Fruit fly (Drosophila melanogaster) whole organism, embryonic: ENCODE data around the gene CG3534.

Experiments used
- ATbp ChIP-seq: fragments of 200-800 bp; sonication (Bioruptor generic); optimal IDR thresholded peaks from 2 replicates; lab custom pipeline; 2017; ENCODE audit warnings: missing biosample characterization, mild to moderate bottlenecking, missing genetic modification characterization, missing genetic modification reagents
- Asciz ChIP-seq: fragments of 200-800 bp; sonication (Bioruptor generic); optimal IDR thresholded peaks from 2 replicates; lab custom pipeline; 2017; ENCODE audit warnings: missing biosample characterization, mild to moderate bottlenecking, missing genetic modification characterization, missing genetic modification reagents
- Atf6 ChIP-seq: fragments of 200-800 bp; sonication (Bioruptor generic); IDR thresholded peaks from 2 replicates; pipeline ENCODE4 v1.3.6; 2022; ENCODE audit warnings: missing biosample characterization, missing genetic modification characterization
- CG11696 ChIP-seq: fragments of 200-800 bp; sonication (Bioruptor generic); IDR thresholded peaks from 2 replicates; pipeline ENCODE4 v1.3.6; 2022; ENCODE audit warnings: missing biosample characterization, missing genetic modification characterization
- CG12236 ChIP-seq: fragments of 200-800 bp; sonication (Bioruptor generic); optimal IDR thresholded peaks from 2 replicates; lab custom pipeline; 2016; ENCODE audit warnings: missing biosample characterization, missing genetic modification characterization
- CG12769 ChIP-seq: fragments of 200-800 bp; sonication (Bioruptor generic); optimal IDR thresholded peaks from 2 replicates; lab custom pipeline; 2019; ENCODE audit warnings: missing biosample characterization, mild to moderate bottlenecking, missing genetic modification characterization, moderate library complexity
- CG12942 ChIP-seq: fragments of 200-800 bp; sonication (Bioruptor generic); optimal IDR thresholded peaks from 3 replicates; lab custom pipeline; 2016; ENCODE audit warnings: missing biosample characterization, missing genetic modification characterization
- CG13287 ChIP-seq: fragments of 200-800 bp; sonication (Bioruptor generic); IDR thresholded peaks from 2 replicates; pipeline ENCODE4 v1.3.6; 2022; ENCODE audit warnings: missing biosample characterization, missing genetic modification characterization; ENCODE audit not compliant: partially characterized antibody
- CG15696 ChIP-seq: fragments of 200-800 bp; sonication (Bioruptor generic); optimal IDR thresholded peaks from 2 replicates; lab custom pipeline; 2019; ENCODE audit warnings: missing biosample characterization, mild to moderate bottlenecking, missing genetic modification characterization, moderate library complexity
- CG1647 ChIP-seq: fragments of 200-800 bp; sonication (Bioruptor generic); optimal IDR thresholded peaks from 3 replicates; lab custom pipeline; 2016; ENCODE audit warnings: missing biosample characterization, missing genetic modification characterization
- CG17361 ChIP-seq: fragments of 200-800 bp; sonication (Bioruptor generic); IDR thresholded peaks from 3 replicates; pipeline ENCODE4 v1.3.6; 2022; ENCODE audit warnings: missing biosample characterization, missing genetic modification characterization
- CG17829 ChIP-seq: fragments of 200-800 bp; optimal IDR thresholded peaks from 2 replicates; lab custom pipeline; 2019; ENCODE audit warnings: missing biosample characterization, mild to moderate bottlenecking, missing genetic modification characterization, moderate library complexity
- CG3065 ChIP-seq: fragments of 200-800 bp; sonication (Bioruptor generic); optimal IDR thresholded peaks from 2 replicates; lab custom pipeline; 2016; ENCODE audit warnings: missing biosample characterization, missing genetic modification characterization
- CG6689 ChIP-seq: fragments of 200-800 bp; sonication (Bioruptor generic); IDR thresholded peaks from 2 replicates; pipeline ENCODE4 v1.3.6; 2022; ENCODE audit warnings: missing biosample characterization, missing genetic modification characterization
- CG7745 ChIP-seq: fragments of 200-800 bp; sonication (Bioruptor generic); optimal IDR thresholded peaks from 2 replicates; lab custom pipeline; 2018; ENCODE audit warnings: missing biosample characterization, mild to moderate bottlenecking, missing genetic modification characterization, moderate library complexity
- CG7987 ChIP-seq: fragments of 200-800 bp; sonication (Bioruptor generic); optimal IDR thresholded peaks from 2 replicates; lab custom pipeline; 2018; ENCODE audit warnings: missing biosample characterization, mild to moderate bottlenecking, missing genetic modification characterization, moderate library complexity
- CG9797 ChIP-seq: fragments of 200-800 bp; sonication (Bioruptor generic); optimal IDR thresholded peaks from 3 replicates; lab custom pipeline; 2018; ENCODE audit warnings: missing biosample characterization, mild to moderate bottlenecking, missing genetic modification characterization
- CG9817 ChIP-seq: fragments of 200-800 bp; sonication (Bioruptor generic); optimal IDR thresholded peaks from 2 replicates; lab custom pipeline; 2018; ENCODE audit warnings: missing biosample characterization, mild to moderate bottlenecking, missing genetic modification characterization, moderate library complexity
- CHES-1-like ChIP-seq: fragments of 200-800 bp; sonication (Bioruptor generic); optimal IDR thresholded peaks from 2 replicates; lab custom pipeline; 2016; ENCODE audit warnings: missing biosample characterization, missing genetic modification characterization
- Doc3 ChIP-seq: fragments of 200-800 bp; sonication (Bioruptor generic); IDR thresholded peaks from 3 replicates; pipeline ENCODE4 v1.3.6; 2022; ENCODE audit warnings: missing biosample characterization, missing genetic modification characterization; ENCODE audit not compliant: partially characterized antibody
- Gsc ChIP-seq: fragments of 200-800 bp; sonication (Bioruptor generic); IDR thresholded peaks from 2 replicates; pipeline ENCODE4 v1.3.6; 2022; ENCODE audit warnings: missing biosample characterization, missing genetic modification characterization
- Mad ChIP-seq: fragments of 200-800 bp; sonication (Bioruptor generic); optimal IDR thresholded peaks from 2 replicates; lab custom pipeline; 2016; ENCODE audit warnings: missing biosample characterization, missing genetic modification characterization
- Meics ChIP-seq: fragments of 200-800 bp; sonication (Bioruptor generic); optimal IDR thresholded peaks from 2 replicates; lab custom pipeline; 2017; ENCODE audit warnings: missing biosample characterization, mild to moderate bottlenecking, missing genetic modification characterization
- Nf-YA ChIP-seq: fragments of 200-800 bp; sonication (Bioruptor generic); IDR thresholded peaks from 2 replicates; pipeline ENCODE4 v1.3.6; 2022; ENCODE audit warnings: missing biosample characterization, missing genetic modification characterization
- Ptx1 ChIP-seq: fragments of 200-800 bp; sonication (Bioruptor generic); IDR thresholded peaks from 2 replicates; pipeline ENCODE4 v1.3.6; 2022; ENCODE audit warnings: missing biosample characterization, missing genetic modification characterization
- Rfx ChIP-seq: fragments of 200-800 bp; sonication (Bioruptor generic); IDR thresholded peaks from 2 replicates; pipeline ENCODE4 v1.3.6; 2022; ENCODE audit warnings: missing biosample characterization, missing genetic modification characterization
- abd-A ChIP-seq: fragments of 200-800 bp; sonication (Bioruptor generic); optimal IDR thresholded peaks from 3 replicates; lab custom pipeline; 2019; ENCODE audit warnings: missing biosample characterization, mild to moderate bottlenecking, missing genetic modification characterization, moderate library complexity
- ara ChIP-seq: fragments of 200-800 bp; sonication (Bioruptor generic); IDR thresholded peaks from 2 replicates; pipeline ENCODE4 v1.3.6; 2022; ENCODE audit warnings: missing biosample characterization, missing genetic modification characterization
- ase ChIP-seq: fragments of 200-800 bp; sonication (Bioruptor generic); IDR thresholded peaks from 3 replicates; pipeline ENCODE4 v1.3.6; 2022; ENCODE audit warnings: missing biosample characterization, missing genetic modification characterization
- br ChIP-seq: fragments of >200 bp; optimal IDR thresholded peaks from 2 replicates; lab custom pipeline; 2017
- crol ChIP-seq: fragments of 200-800 bp; sonication (Bioruptor generic); IDR thresholded peaks from 2 replicates; pipeline ENCODE4 v1.3.6; 2022; ENCODE audit warnings: missing biosample characterization, missing genetic modification characterization
- en ChIP-seq: fragments of 200-800 bp; sonication (Bioruptor generic); optimal IDR thresholded peaks from 2 replicates; lab custom pipeline; 2016; ENCODE audit warnings: missing biosample characterization, missing genetic modification characterization
- fu2 ChIP-seq: fragments of 200-800 bp; sonication (Bioruptor generic); optimal IDR thresholded peaks from 2 replicates; lab custom pipeline; 2016; ENCODE audit warnings: missing biosample characterization, missing genetic modification characterization
- her ChIP-seq: fragments of 200-800 bp; sonication (Bioruptor generic); optimal IDR thresholded peaks from 2 replicates; lab custom pipeline; 2016; ENCODE audit warnings: missing biosample characterization, missing genetic modification characterization
- kay ChIP-seq: fragments of 200-800 bp; sonication (Bioruptor generic); optimal IDR thresholded peaks from 2 replicates; lab custom pipeline; 2016; ENCODE audit warnings: missing biosample characterization, missing genetic modification characterization
- klu ChIP-seq: fragments of 200-800 bp; sonication (Bioruptor generic); IDR thresholded peaks from 2 replicates; pipeline ENCODE4 v1.3.6; 2022; ENCODE audit warnings: missing biosample characterization, missing genetic modification characterization
- lola ChIP-seq, 3 experiments: fragments of >200 bp in 2 of 3; fragments of 200-800 bp in 1 of 3; sonication (Bioruptor generic) in 1 of 3; optimal IDR thresholded peaks; 2 replicates each; lab custom pipeline; 2017 to 2019; ENCODE audit warnings: missing biosample characterization in 3 of 3, missing genetic modification characterization in 3 of 3, mild to moderate bottlenecking in 1 of 3, moderate library complexity in 1 of 3
- nerfin-1 ChIP-seq: fragments of 200-800 bp; sonication (Bioruptor generic); optimal IDR thresholded peaks from 3 replicates; lab custom pipeline; 2019; ENCODE audit warnings: missing biosample characterization, mild to moderate bottlenecking, missing genetic modification characterization, moderate library complexity
- phol ChIP-seq: fragments of 200-800 bp; sonication (Bioruptor generic); optimal IDR thresholded peaks from 3 replicates; lab custom pipeline; 2018; ENCODE audit warnings: missing biosample characterization, mild to moderate bottlenecking, missing genetic modification characterization, moderate library complexity
- pros ChIP-seq: fragments of 200-800 bp; sonication (Bioruptor generic); optimal IDR thresholded peaks from 3 replicates; lab custom pipeline; 2019; ENCODE audit warnings: missing biosample characterization, mild to moderate bottlenecking, missing genetic modification characterization, moderate library complexity
- run ChIP-seq: fragments of 200-800 bp; sonication (Bioruptor generic); optimal IDR thresholded peaks from 3 replicates; lab custom pipeline; 2018; ENCODE audit warnings: missing biosample characterization, mild to moderate bottlenecking, missing genetic modification characterization
- sd ChIP-seq: fragments of 200-800 bp; sonication (Bioruptor generic); optimal IDR thresholded peaks from 3 replicates; lab custom pipeline; 2018; ENCODE audit warnings: missing biosample characterization, mild to moderate bottlenecking, missing genetic modification characterization, moderate library complexity
- sima ChIP-seq: fragments of 200-800 bp; sonication (Bioruptor generic); optimal IDR thresholded peaks from 2 replicates; lab custom pipeline; 2016; ENCODE audit warnings: missing biosample characterization, missing genetic modification characterization
- sisA ChIP-seq: fragments of 200-800 bp; sonication (Bioruptor generic); IDR thresholded peaks from 2 replicates; pipeline ENCODE4 v1.3.6; 2022; ENCODE audit warnings: missing biosample characterization, missing genetic modification characterization
- sob ChIP-seq: fragments of 200-800 bp; sonication (Bioruptor generic); IDR thresholded peaks from 2 replicates; pipeline ENCODE4 v1.3.6; 2022; ENCODE audit warnings: missing biosample characterization, missing genetic modification characterization
- stc ChIP-seq: fragments of 200-800 bp; sonication (Bioruptor generic); IDR thresholded peaks from 2 replicates; pipeline ENCODE4 v1.3.6; 2022; ENCODE audit warnings: missing biosample characterization, missing genetic modification characterization
- stwl ChIP-seq: fragments of 200-800 bp; sonication (Bioruptor generic); optimal IDR thresholded peaks from 3 replicates; lab custom pipeline; 2018; ENCODE audit warnings: missing biosample characterization, mild to moderate bottlenecking, missing genetic modification characterization, moderate library complexity
- tgo ChIP-seq: fragments of 200-800 bp; sonication (Bioruptor generic); IDR thresholded peaks from 3 replicates; pipeline ENCODE4 v1.3.6; 2022; ENCODE audit warnings: missing biosample characterization, missing genetic modification characterization
- tll ChIP-seq, 2 experiments: fragments of 200-800 bp in 1 of 2; fragments of >200 bp in 1 of 2; sonication (Bioruptor generic) in 1 of 2; optimal IDR thresholded peaks; 2 replicates each; lab custom pipeline; 2017 to 2019; ENCODE audit warnings: missing biosample characterization in 2 of 2, missing genetic modification characterization in 2 of 2, mild to moderate bottlenecking in 1 of 2, moderate library complexity in 1 of 2

Gene CG3534

DNA sequence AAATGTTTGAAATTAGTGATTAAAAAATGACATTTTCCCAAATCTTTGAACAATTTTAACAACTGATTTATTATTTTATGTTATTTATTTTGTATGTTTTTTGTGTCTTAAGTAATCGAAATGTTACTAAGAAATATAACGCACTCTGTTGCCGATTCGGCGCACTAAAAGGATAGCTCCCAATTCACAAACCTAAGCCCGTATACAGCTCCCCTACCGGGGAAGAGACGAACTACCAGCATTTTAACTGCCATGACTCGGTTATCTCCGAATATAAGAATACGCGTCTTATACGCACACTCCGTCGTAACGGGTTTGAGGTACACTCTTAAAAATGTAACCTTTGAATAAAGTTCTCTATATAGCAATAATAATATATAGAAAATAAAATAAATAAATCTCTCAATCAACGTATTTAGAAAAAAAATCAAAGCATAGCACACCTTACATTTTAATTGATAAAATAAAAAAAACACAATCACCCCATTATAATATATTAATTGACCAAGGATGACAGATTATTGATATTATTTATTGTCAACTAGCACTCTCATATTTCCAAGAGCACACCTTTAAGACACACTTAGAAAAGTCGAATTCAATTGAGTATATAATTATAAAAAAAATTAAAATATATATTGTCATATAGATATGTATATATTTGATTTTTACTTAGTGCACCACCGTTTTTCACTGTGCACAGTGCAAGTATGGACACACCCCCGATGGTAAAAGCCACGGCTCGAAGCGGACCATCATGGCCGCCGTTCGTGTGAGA, 38.3 kb upstream of the CG3534 start (continued):
- peak; percentile 36; the same call in 1 of the 2 replicates for TF ChIP-seq klu (GFP tag; lab: Robert Waterston, UW)
- no peak for TF ChIP-seq CG12236 (GFP tag; lab: Kevin White, UChicago)
- TF ChIP-seq Nf-YA, result no peak
- TF ChIP-seq stwl (tag; lab: Kevin White, UChicago), result no peak
- peak; percentile 90 for TF ChIP-seq phol (tag; lab: Kevin White, UChicago)
- TF ChIP-seq crol (GFP tag; lab: Robert Waterston, UW), result 0 out of 2 replicates have a peak, but pooled peaks have one; percentile 21
- TF ChIP-seq Mad (GFP tag; lab: Kevin White, UChicago), result no peak
- TF ChIP-seq CG3065 (GFP tag; lab: Kevin White, UChicago), result peak; percentile 42
- TF ChIP-seq Asciz (GFP tag; lab: Kevin White, UChicago), result peak; percentile 82
- peak; percentile 83 for TF ChIP-seq CG15696
- peak; percentile 24; the same call in 1 of the 2 replicates for TF ChIP-seq CG11696 (GFP tag; lab: Robert Waterston, UW)
- peak; percentile 73 for TF ChIP-seq tgo (GFP tag; lab: Robert Waterston, UW)
- TF ChIP-seq CG6689 (GFP tag; lab: Robert Waterston, UW), result peak; percentile 75
- peak; percentile 73 for TF ChIP-seq nerfin-1 (tag; lab: Kevin White, UChicago)
- no peak for TF ChIP-seq br (lab: Kevin White, UChicago)
- TF ChIP-seq ase (GFP tag; lab: Robert Waterston, UW), result peak; percentile 51; the same call in 1 of the 3 replicates
- peak; percentile 54 for TF ChIP-seq ara (GFP tag; lab: Robert Waterston, UW)
- TF ChIP-seq CG7987 (GFP tag; lab: Kevin White, UChicago), result no peak
- no peak for TF ChIP-seq CHES-1-like (GFP tag; lab: Kevin White, UChicago)
- TF ChIP-seq CG9817 (tag; lab: Kevin White, UChicago), result peak; percentile 65
- peak; percentile 4 for TF ChIP-seq pros (GFP tag; lab: Kevin White, UChicago)
- no peak for TF ChIP-seq Doc3 (GFP tag; lab: Robert Waterston, UW)
- no peak for TF ChIP-seq CG1647
- peak; percentile 60 for TF ChIP-seq CG12942 (GFP tag; lab: Kevin White, UChicago)
- TF ChIP-seq sisA (GFP tag; lab: Robert Waterston, UW), result peak; percentile 53
- TF ChIP-seq tll (GFP tag; optimal IDR thresholded peaks at IDR 0.05; lab: Kevin White, UChicago), result peak in 1 of 2 experiments; percentile 17
- peak; percentile 17; the same call in 1 of the 2 replicates for TF ChIP-seq sob (GFP tag; lab: Robert Waterston, UW)
- no peak for TF ChIP-seq fu2
- TF ChIP-seq CG9797 (GFP tag; lab: Kevin White, UChicago), result no peak
- TF ChIP-seq Gsc (GFP tag; lab: Robert Waterston, UW), result no peak
- TF ChIP-seq sima (GFP tag; lab: Kevin White, UChicago), result no peak
- TF ChIP-seq sd (tag; lab: Kevin White, UChicago), result peak; percentile 31
- peak; percentile 67 for TF ChIP-seq Ptx1 (GFP tag; lab: Robert Waterston, UW)
- TF ChIP-seq CG17829 (tag; lab: Kevin White, UChicago), result peak; percentile 91
- TF ChIP-seq Meics (GFP tag; lab: Kevin White, UChicago), result peak; percentile 89
- peak; percentile 24 for TF ChIP-seq CG12769
- no peak for TF ChIP-seq en
- peak; percentile 52 for TF ChIP-seq run (tag; lab: Kevin White, UChicago)
- peak in 1 of 3 experiments; percentile 95 for TF ChIP-seq lola (GFP tag; optimal IDR thresholded peaks at IDR 0.05; lab: Kevin White, UChicago)
- TF ChIP-seq her (GFP tag; lab: Kevin White, UChicago), result no peak
- peak; percentile 61 for TF ChIP-seq kay
- TF ChIP-seq Rfx (GFP tag; lab: Robert Waterston, UW), result peak; percentile 70
- peak; percentile 23 for TF ChIP-seq abd-A (tag; lab: Kevin White, UChicago)
- peak; percentile 74 for TF ChIP-seq ATbp
- TF ChIP-seq CG7745 (tag; lab: Kevin White, UChicago), result no peak
- peak; percentile 10; the same call in 1 of the 2 replicates for TF ChIP-seq CG13287
- peak; percentile 58 for TF ChIP-seq stc (GFP tag; lab: Robert Waterston, UW)
- no peak; the same call in 1 of the 2 replicates for TF ChIP-seq Atf6
- peak; percentile 98 for TF ChIP-seq CG17361
